Worm (Caenorhabditis elegans) whole organism, L4 larva: ENCODE results near the gene nhr-35.

Experiments used
- aly-2 ChIP-seq: sonication (generic microtip); optimal IDR thresholded peaks from 2 replicates; lab custom pipeline; 2018; ENCODE audit warnings: missing biosample characterization, missing genetic modification characterization
- nhr-102 ChIP-seq: sonication (generic microtip); optimal IDR thresholded peaks from 2 replicates; lab custom pipeline; 2016; ENCODE audit warnings: mild to moderate bottlenecking, missing genetic modification characterization, moderate library complexity, missing compliant biosample characterization
- snpc-4 ChIP-seq: fragments of 150-350 bp; optimal IDR thresholded peaks from 2 replicates; lab custom pipeline; 2014; ENCODE audit warnings: missing biosample characterization, missing genetic modification characterization
- zfp-2 ChIP-seq: sonication (generic microtip); optimal IDR thresholded peaks from 2 replicates; lab custom pipeline; 2016; ENCODE audit warnings: mild to moderate bottlenecking, missing genetic modification characterization, missing compliant biosample characterization

DNA sequence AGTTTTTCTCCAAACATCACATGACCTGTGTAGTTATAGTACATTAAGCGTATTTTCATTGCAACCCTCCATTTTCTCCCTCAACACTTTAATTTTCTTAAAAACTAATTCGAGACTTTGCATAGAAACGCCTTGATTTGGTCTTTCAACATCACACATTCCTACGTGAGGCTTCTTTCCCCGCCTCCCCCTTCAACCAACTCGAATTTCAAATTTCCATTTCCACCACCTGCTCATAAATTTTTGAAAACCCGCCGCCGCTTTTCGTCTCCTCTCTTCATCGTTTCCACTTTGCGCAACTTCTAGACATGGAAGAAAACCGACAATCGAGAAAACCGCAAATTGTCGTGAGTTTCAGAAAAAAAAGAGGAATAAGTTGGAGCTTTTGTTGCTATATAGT lies 45.5 kb downstream of the nhr-35 start, which contains the start of gene C05E11.3:
- TF ChIP-seq snpc-4 (tag; lab: Kevin White, UChicago) (no peak), aly-2 (tag; lab: Kevin White, UChicago) (no peak), zfp-2 (tag; lab: Kevin White, UChicago) (no peak), nhr-102 (tag; lab: Kevin White, UChicago) (no peak)
